Fruit fly (Drosophila melanogaster) whole organism, embryonic: Measurements from ENCODE around the gene shi.

Source experiments
- B-H2 ChIP-seq: fragments of 200-800 bp; sonication (Bioruptor generic); optimal IDR thresholded peaks from 2 replicates; lab custom pipeline; 2018; ENCODE audit warnings: missing biosample characterization, mild to moderate bottlenecking, missing genetic modification characterization
- CG10321 ChIP-seq: fragments of 200-800 bp; sonication (Bioruptor generic); IDR thresholded peaks from 2 replicates; pipeline ENCODE4 v1.3.6; 2022; ENCODE audit warnings: missing biosample characterization, missing genetic modification characterization
- CG10543 ChIP-seq: fragments of 200-800 bp; sonication (Bioruptor generic); optimal IDR thresholded peaks from 3 replicates; lab custom pipeline; 2017; ENCODE audit warnings: missing biosample characterization, mild to moderate bottlenecking, missing genetic modification characterization, moderate library complexity
- CG12104 ChIP-seq: fragments of 200-800 bp; sonication (Bioruptor generic); optimal IDR thresholded peaks from 3 replicates; lab custom pipeline; 2016; ENCODE audit warnings: missing biosample characterization, missing genetic modification characterization
- CG13424 ChIP-seq: fragments of 200-800 bp; sonication (Bioruptor generic); optimal IDR thresholded peaks from 2 replicates; lab custom pipeline; 2019; ENCODE audit warnings: missing biosample characterization, mild to moderate bottlenecking, missing genetic modification characterization, moderate library complexity
- CG13775 ChIP-seq: fragments of 200-800 bp; sonication (Bioruptor generic); optimal IDR thresholded peaks from 3 replicates; lab custom pipeline; 2017; ENCODE audit warnings: missing biosample characterization, mild to moderate bottlenecking, missing genetic modification characterization
- CG15269 ChIP-seq: fragments of 200-800 bp; sonication (Bioruptor generic); optimal IDR thresholded peaks from 2 replicates; lab custom pipeline; 2018; ENCODE audit warnings: missing biosample characterization, mild to moderate bottlenecking, missing genetic modification characterization, moderate library complexity
- CG15601 ChIP-seq: fragments of 200-800 bp; sonication (Bioruptor generic); optimal IDR thresholded peaks from 3 replicates; lab custom pipeline; 2019; ENCODE audit warnings: missing biosample characterization, mild to moderate bottlenecking, missing genetic modification characterization, moderate library complexity
- CG18476 ChIP-seq: fragments of 200-800 bp; sonication (Bioruptor generic); optimal IDR thresholded peaks from 2 replicates; lab custom pipeline; 2016; ENCODE audit warnings: missing biosample characterization, mild to moderate bottlenecking, missing genetic modification characterization
- CG2199 ChIP-seq: fragments of 200-800 bp; sonication (Bioruptor generic); IDR thresholded peaks from 3 replicates; pipeline ENCODE4 v1.3.6; 2022; ENCODE audit warnings: missing biosample characterization, missing genetic modification characterization
- CG2678 ChIP-seq: fragments of 200-800 bp; sonication (Bioruptor generic); optimal IDR thresholded peaks from 3 replicates; lab custom pipeline; 2019; ENCODE audit warnings: missing biosample characterization, mild to moderate bottlenecking, missing genetic modification characterization, moderate library complexity
- CG31365 ChIP-seq: fragments of 200-800 bp; sonication (Bioruptor generic); optimal IDR thresholded peaks from 2 replicates; lab custom pipeline; 2018; ENCODE audit warnings: missing biosample characterization, mild to moderate bottlenecking, missing genetic modification characterization
- CG3163 ChIP-seq: fragments of 200-800 bp; sonication (Bioruptor generic); optimal IDR thresholded peaks from 3 replicates; lab custom pipeline; 2016; ENCODE audit warnings: missing biosample characterization, missing genetic modification characterization
- CG32532 ChIP-seq: fragments of 200-800 bp; sonication (Bioruptor generic); IDR thresholded peaks from 2 replicates; pipeline ENCODE4 v1.3.6; 2022; ENCODE audit warnings: missing biosample characterization, missing genetic modification characterization
- CG3281 ChIP-seq: fragments of 200-800 bp; sonication (Bioruptor generic); optimal IDR thresholded peaks from 3 replicates; lab custom pipeline; 2017; ENCODE audit warnings: missing biosample characterization, mild to moderate bottlenecking, missing genetic modification characterization
- CG34224 ChIP-seq: fragments of 200-800 bp; sonication (Bioruptor generic); IDR thresholded peaks from 3 replicates; pipeline ENCODE4 v1.3.6; 2022; ENCODE audit warnings: missing biosample characterization, missing genetic modification characterization; ENCODE audit not compliant: partially characterized antibody
- CG34376 ChIP-seq: fragments of 200-800 bp; sonication (Bioruptor generic); optimal IDR thresholded peaks from 2 replicates; lab custom pipeline; 2018; ENCODE audit warnings: missing biosample characterization, mild to moderate bottlenecking, missing genetic modification characterization
- CG7271 ChIP-seq: fragments of 200-800 bp; sonication (Bioruptor generic); optimal IDR thresholded peaks from 2 replicates; lab custom pipeline; 2018; ENCODE audit warnings: missing biosample characterization, mild to moderate bottlenecking, missing genetic modification characterization, moderate library complexity
- CG7556 ChIP-seq: fragments of 200-800 bp; sonication (Bioruptor generic); optimal IDR thresholded peaks from 2 replicates; lab custom pipeline; 2017; ENCODE audit warnings: missing biosample characterization, mild to moderate bottlenecking, missing genetic modification characterization
- CG7745 ChIP-seq: fragments of 200-800 bp; sonication (Bioruptor generic); optimal IDR thresholded peaks from 2 replicates; lab custom pipeline; 2018; ENCODE audit warnings: missing biosample characterization, mild to moderate bottlenecking, missing genetic modification characterization, moderate library complexity
- CrebB ChIP-seq: fragments of 200-800 bp; sonication (Bioruptor generic); optimal IDR thresholded peaks from 3 replicates; lab custom pipeline; 2018; ENCODE audit warnings: missing biosample characterization, mild to moderate bottlenecking, missing genetic modification characterization
- Deaf1 ChIP-seq: fragments of 200-800 bp; optimal IDR thresholded peaks from 3 replicates; lab custom pipeline; 2019; ENCODE audit warnings: missing biosample characterization, mild to moderate bottlenecking, missing genetic modification characterization, moderate library complexity
- Dip2 ChIP-seq: fragments of 200-800 bp; sonication (Bioruptor generic); IDR thresholded peaks from 2 replicates; pipeline ENCODE4 v1.3.6; 2022; ENCODE audit warnings: missing biosample characterization, missing genetic modification characterization
- Fer3 ChIP-seq: fragments of 200-800 bp; sonication (Bioruptor generic); optimal IDR thresholded peaks from 2 replicates; lab custom pipeline; 2018; ENCODE audit warnings: missing biosample characterization, mild to moderate bottlenecking, missing genetic modification characterization, moderate library complexity
- Hand ChIP-seq: fragments of 200-800 bp; sonication (Bioruptor generic); optimal IDR thresholded peaks from 2 replicates; lab custom pipeline; 2017; ENCODE audit warnings: mild to moderate bottlenecking, missing biosample characterization, missing genetic modification reagents, missing genetic modification characterization
- Nf-YB ChIP-seq: fragments of 200-800 bp; sonication (Bioruptor generic); optimal IDR thresholded peaks from 3 replicates; lab custom pipeline; 2019; ENCODE audit warnings: missing biosample characterization, mild to moderate bottlenecking, missing genetic modification characterization, moderate library complexity
- Poxn ChIP-seq: fragments of 200-800 bp; sonication (Bioruptor generic); IDR thresholded peaks from 2 replicates; pipeline ENCODE4 v1.3.6; 2022; ENCODE audit warnings: missing biosample characterization, missing genetic modification characterization
- Sox102F ChIP-seq: fragments of 200-800 bp; sonication (Bioruptor generic); optimal IDR thresholded peaks from 2 replicates; lab custom pipeline; 2018; ENCODE audit warnings: missing biosample characterization, mild to moderate bottlenecking, missing genetic modification characterization, moderate library complexity
- Sry-δ ChIP-seq: fragments of 200-800 bp; sonication (Bioruptor generic); optimal IDR thresholded peaks from 2 replicates; lab custom pipeline; 2016; ENCODE audit warnings: missing biosample characterization, missing genetic modification characterization
- Xrp1 ChIP-seq: fragments of 200-800 bp; sonication (Bioruptor generic); IDR thresholded peaks from 2 replicates; pipeline ENCODE4 v1.3.6; 2022; ENCODE audit warnings: missing biosample characterization, missing genetic modification characterization
- abd-A ChIP-seq: fragments of 200-800 bp; sonication (Bioruptor generic); optimal IDR thresholded peaks from 3 replicates; lab custom pipeline; 2019; ENCODE audit warnings: missing biosample characterization, mild to moderate bottlenecking, missing genetic modification characterization, moderate library complexity
- ara ChIP-seq: fragments of 200-800 bp; sonication (Bioruptor generic); IDR thresholded peaks from 2 replicates; pipeline ENCODE4 v1.3.6; 2022; ENCODE audit warnings: missing biosample characterization, missing genetic modification characterization
- ato ChIP-seq: fragments of 200-800 bp; sonication (Bioruptor generic); IDR thresholded peaks from 2 replicates; pipeline ENCODE4 v1.3.6; 2022; ENCODE audit warnings: missing biosample characterization, missing genetic modification characterization; ENCODE audit not compliant: partially characterized antibody
- chif ChIP-seq, 2 experiments: fragments of 200-800 bp; sonication (Bioruptor generic); optimal IDR thresholded peaks; 3 replicates each; lab custom pipeline; 2016; ENCODE audit warnings: missing biosample characterization in 2 of 2, missing genetic modification characterization in 2 of 2
- chm ChIP-seq: fragments of 200-800 bp; sonication (Bioruptor generic); IDR thresholded peaks from 2 replicates; pipeline ENCODE4 v1.3.6; 2022; ENCODE audit warnings: missing biosample characterization, missing genetic modification characterization
- dpn ChIP-seq, 2 experiments: fragments of 200-800 bp; sonication (Bioruptor generic); optimal IDR thresholded peaks; 3 replicates each; lab custom pipeline; 2016; ENCODE audit warnings: missing biosample characterization in 2 of 2, missing genetic modification characterization in 2 of 2
- eve ChIP-seq, 2 experiments: fragments of >200 bp; optimal IDR thresholded peaks; 2 replicates each; lab custom pipeline; 2017; ENCODE audit warnings: missing biosample characterization in 2 of 2, missing genetic modification characterization in 2 of 2
- fd3F ChIP-seq: fragments of 200-800 bp; sonication (Bioruptor generic); optimal IDR thresholded peaks from 2 replicates; lab custom pipeline; 2018; ENCODE audit warnings: missing biosample characterization, mild to moderate bottlenecking, missing genetic modification characterization, moderate library complexity
- jing ChIP-seq: fragments of 200-800 bp; sonication (Bioruptor generic); optimal IDR thresholded peaks from 2 replicates; lab custom pipeline; 2018; ENCODE audit warnings: missing biosample characterization, mild to moderate bottlenecking, missing genetic modification characterization
- mirr ChIP-seq: fragments of 200-800 bp; sonication (Bioruptor generic); optimal IDR thresholded peaks from 3 replicates; lab custom pipeline; 2018; ENCODE audit warnings: missing biosample characterization, mild to moderate bottlenecking, missing genetic modification characterization
- pfk ChIP-seq: fragments of 200-800 bp; sonication (Bioruptor generic); optimal IDR thresholded peaks from 2 replicates; lab custom pipeline; 2018; ENCODE audit warnings: missing biosample characterization, mild to moderate bottlenecking, missing genetic modification characterization, moderate library complexity
- pnt ChIP-seq: fragments of 200-800 bp; sonication (Bioruptor generic); optimal IDR thresholded peaks from 3 replicates; lab custom pipeline; 2016; ENCODE audit warnings: missing biosample characterization, missing genetic modification characterization
- pzg ChIP-seq: fragments of 200-800 bp; sonication (Bioruptor generic); optimal IDR thresholded peaks from 3 replicates; lab custom pipeline; 2018; ENCODE audit warnings: missing biosample characterization, mild to moderate bottlenecking, missing genetic modification characterization, moderate library complexity
- sens ChIP-seq: fragments of 200-800 bp; sonication (Bioruptor generic); peaks from one replicate; lab custom pipeline; 2016; ENCODE audit warnings: missing biosample characterization, missing genetic modification characterization
- sisA ChIP-seq: fragments of 200-800 bp; sonication (Bioruptor generic); IDR thresholded peaks from 2 replicates; pipeline ENCODE4 v1.3.6; 2022; ENCODE audit warnings: missing biosample characterization, missing genetic modification characterization
- toy ChIP-seq: fragments of 200-800 bp; sonication (Bioruptor generic); IDR thresholded peaks from 2 replicates; pipeline ENCODE4 v1.3.6; 2022; ENCODE audit warnings: missing biosample characterization, missing genetic modification characterization
- unpg ChIP-seq: fragments of 200-800 bp; sonication (Bioruptor generic); optimal IDR thresholded peaks from 3 replicates; lab custom pipeline; 2018; ENCODE audit warnings: missing biosample characterization, mild to moderate bottlenecking, missing genetic modification characterization, moderate library complexity
- wek ChIP-seq: fragments of 200-800 bp; sonication (Bioruptor generic); optimal IDR thresholded peaks from 3 replicates; lab custom pipeline; 2018; ENCODE audit warnings: missing biosample characterization, mild to moderate bottlenecking, missing genetic modification characterization, moderate library complexity

Gene shi

DNA sequence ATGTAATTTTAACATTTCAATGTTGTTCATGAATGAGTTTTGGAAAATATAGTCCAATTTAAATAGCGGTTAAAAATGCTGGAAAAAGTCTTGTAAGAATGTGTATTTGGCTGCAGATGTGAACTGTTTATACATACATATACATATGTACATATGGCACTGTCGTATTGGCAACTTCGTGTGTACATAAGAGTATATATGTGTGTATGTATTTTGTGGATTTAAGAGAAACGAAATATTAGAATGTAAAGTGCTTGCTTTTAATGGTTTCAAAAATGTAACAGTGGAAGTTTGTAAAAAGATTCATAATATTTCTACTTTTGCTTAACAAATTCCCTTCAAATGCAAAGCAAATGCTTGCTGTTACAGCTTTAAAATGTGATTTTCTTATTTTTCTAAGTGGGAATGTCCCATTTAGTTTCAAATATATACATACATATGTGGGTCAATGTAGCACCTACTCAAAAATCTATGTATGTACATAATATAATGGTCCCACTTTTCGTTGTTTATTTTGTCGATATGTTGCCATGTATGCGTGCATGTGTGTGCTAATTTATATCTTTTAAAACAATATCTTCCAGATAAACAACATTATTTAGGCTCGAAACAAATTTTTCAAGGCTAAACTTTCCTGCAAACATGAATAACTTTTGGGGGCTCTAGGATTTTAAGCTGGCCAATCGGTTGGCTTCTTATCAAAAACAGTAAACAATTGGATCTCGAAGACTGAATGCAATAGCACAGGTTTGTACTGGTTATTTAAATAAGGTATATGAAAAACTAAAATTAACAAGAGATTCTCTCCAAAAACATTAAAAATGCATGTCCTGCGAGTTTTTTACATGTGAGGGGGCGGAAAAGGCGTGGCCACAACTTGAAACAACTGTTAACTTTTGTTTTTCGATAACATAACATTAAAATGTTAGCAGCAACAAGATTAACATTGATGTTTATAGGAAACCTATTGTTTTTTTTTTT is 20.8 kb upstream of the shi start (continued):
- TF ChIP-seq CG13424 (tag; lab: Kevin White, UChicago) (peak; percentile 55), eve (GFP tag; optimal IDR thresholded peaks at IDR 0.05; lab: Kevin White, UChicago) (no peak), Xrp1 (GFP tag; lab: Robert Waterston, UW) (peak; percentile 38; the same call in 1 of the 2 replicates), abd-A (tag; lab: Kevin White, UChicago) (no peak), CG10321 (GFP tag; lab: Robert Waterston, UW) (no peak), jing (GFP tag; lab: Kevin White, UChicago) (no peak), CG2199 (GFP tag; lab: Robert Waterston, UW) (no peak), CG7271 (no peak), CG13775 (peak; percentile 32), Hand (GFP tag; lab: Kevin White, UChicago) (peak; percentile 65), CG12104 (peak; percentile 67), CG7556 (GFP tag; lab: Kevin White, UChicago) (peak; percentile 69), CG15269 (tag; lab: Kevin White, UChicago) (no peak), CG34376 (GFP tag; lab: Kevin White, UChicago) (peak; percentile 92), Nf-YB (GFP tag; lab: Kevin White, UChicago) (peak; percentile 46), CG34224 (GFP tag; lab: Robert Waterston, UW) (no peak), CG7745 (no peak), CG15601 (tag; lab: Kevin White, UChicago) (no peak), Poxn (GFP tag; lab: Robert Waterston, UW) (no peak), Fer3 (tag; lab: Kevin White, UChicago) (peak; percentile 85), CG18476 (GFP tag; lab: Kevin White, UChicago) (peak; percentile 64), CG31365 (tag; lab: Kevin White, UChicago) (peak; percentile 73), CG32532 (GFP tag; lab: Robert Waterston, UW) (peak; percentile 16; the same call in 1 of the 2 replicates), Sox102F (GFP tag; lab: Kevin White, UChicago) (no peak), pzg (GFP tag; lab: Kevin White, UChicago) (peak; percentile 2), CG3281 (GFP tag; lab: Kevin White, UChicago) (no peak), ara (no peak), dpn (GFP tag; optimal IDR thresholded peaks at IDR 0.05; lab: Kevin White, UChicago) (peak in 1 of 2 experiments; percentile 58), fd3F (peak; percentile 65), sens (GFP tag; lab: Kevin White, UChicago) (peak; percentile 87), CG2678 (tag; lab: Kevin White, UChicago) (no peak), pnt (no peak), unpg (GFP tag; lab: Kevin White, UChicago) (no peak), toy (no peak), CG3163 (peak; percentile 57), CG10543 (GFP tag; lab: Kevin White, UChicago) (no peak), mirr (peak; percentile 93), sisA (no peak), chm (GFP tag; lab: Robert Waterston, UW) (no peak; the same call in 1 of the 2 replicates), Sry-δ (GFP tag; lab: Kevin White, UChicago) (peak; percentile 25), wek (peak; percentile 90), Deaf1 (tag; lab: Kevin White, UChicago) (no peak), Dip2 (no peak), CrebB (tag; lab: Kevin White, UChicago) (peak; percentile 89), ato (GFP tag; lab: Robert Waterston, UW) (no peak), B-H2 (GFP tag; lab: Kevin White, UChicago) (peak; percentile 84), pfk (GFP tag; lab: Kevin White, UChicago) (peak; percentile 82), chif (GFP tag; optimal IDR thresholded peaks at IDR 0.05; lab: Kevin White, UChicago) (peak in 1 of 2 experiments; percentile 3)
